Worm (Caenorhabditis elegans) whole organism, early embryonic: Measurements from ENCODE around the gene K11H12.7.

Source experiments
- B0310.2 ChIP-seq: sonication (generic microtip); optimal IDR thresholded peaks from 2 replicates; lab custom pipeline; 2016; ENCODE audit warnings: mild to moderate bottlenecking, missing genetic modification characterization, missing compliant biosample characterization
- F13C5.2 ChIP-seq: sonication (generic microtip); optimal IDR thresholded peaks from 2 replicates; lab custom pipeline; 2017; ENCODE audit warnings: mild to moderate bottlenecking, missing genetic modification characterization, inconsistent platforms, missing compliant biosample characterization
- aly-1 ChIP-seq: sonication (generic microtip); optimal IDR thresholded peaks from 2 replicates; lab custom pipeline; 2016; ENCODE audit warnings: missing genetic modification characterization, missing compliant biosample characterization
- ama-1 ChIP-seq: fragments of 150-350 bp; optimal IDR thresholded peaks from 2 replicates; lab custom pipeline; 2014
- ceh-13 ChIP-seq: fragments of 200-800 bp; sonication (Bioruptor generic); optimal IDR thresholded peaks from 2 replicates; lab custom pipeline; 2018; ENCODE audit warnings: mild to moderate bottlenecking, missing genetic modification characterization, missing compliant biosample characterization
- ceh-36 ChIP-seq: sonication (generic microtip); optimal IDR thresholded peaks from 2 replicates; lab custom pipeline; 2016; ENCODE audit warnings: missing genetic modification characterization, inconsistent platforms, missing compliant biosample characterization
- ets-7 ChIP-seq: sonication (generic microtip); optimal IDR thresholded peaks from 2 replicates; lab custom pipeline; 2016; ENCODE audit warnings: missing genotype, missing genetic modification characterization, missing compliant biosample characterization
- flt-1 ChIP-seq: fragments of 200-800 bp; sonication (Bioruptor generic); IDR thresholded peaks from 2 replicates; pipeline ENCODE4 v1.3.6; 2022; ENCODE audit warnings: missing genetic modification characterization, missing compliant biosample characterization
- hmbx-1 ChIP-seq: sonication (generic microtip); optimal IDR thresholded peaks from 2 replicates; lab custom pipeline; 2016; ENCODE audit warnings: mild to moderate bottlenecking, missing genetic modification characterization, missing compliant biosample characterization
- hmg-4 ChIP-seq: fragments of 200-800 bp; sonication (Bioruptor generic); optimal IDR thresholded peaks from 2 replicates; lab custom pipeline; 2018; ENCODE audit warnings: mild to moderate bottlenecking, missing genetic modification characterization, missing compliant biosample characterization
- hnd-1 ChIP-seq: sonication (generic microtip); optimal IDR thresholded peaks from 2 replicates; lab custom pipeline; 2016; ENCODE audit warnings: missing genetic modification characterization, missing compliant biosample characterization
- pes-1 ChIP-seq: fragments of 200-800 bp; sonication (Bioruptor generic); IDR thresholded peaks from 2 replicates; pipeline ENCODE4 v1.3.6; 2022; ENCODE audit warnings: missing genetic modification reagents, missing genetic modification characterization, missing compliant biosample characterization
- scrt-1 ChIP-seq: fragments of 200-800 bp; sonication (Bioruptor generic); IDR thresholded peaks from 2 replicates; pipeline ENCODE4 v1.3.6; 2022; ENCODE audit warnings: missing genetic modification characterization, missing compliant biosample characterization
- sea-1 ChIP-seq: fragments of 200-800 bp; sonication (Bioruptor generic); conservative IDR thresholded peaks from 2 replicates; pipeline ENCODE4 v1.3.6; 2022; ENCODE audit warnings: missing genetic modification characterization, missing compliant biosample characterization
- tbx-11 ChIP-seq: fragments of 200-800 bp; sonication (Bioruptor generic); IDR thresholded peaks from 2 replicates; pipeline ENCODE4 v1.3.6; 2022; ENCODE audit warnings: missing genetic modification characterization, missing compliant biosample characterization
- tbx-37 ChIP-seq: fragments of 200-800 bp; sonication (Bioruptor generic); conservative IDR thresholded peaks from 2 replicates; pipeline ENCODE4 v1.3.6; 2022; ENCODE audit warnings: missing genetic modification reagents, missing genetic modification characterization, missing compliant biosample characterization
- tra-4 ChIP-seq: sonication (generic microtip); optimal IDR thresholded peaks from 2 replicates; lab custom pipeline; 2017; ENCODE audit warnings: missing genetic modification characterization, missing compliant biosample characterization

K11H12.7 gene

DNA sequence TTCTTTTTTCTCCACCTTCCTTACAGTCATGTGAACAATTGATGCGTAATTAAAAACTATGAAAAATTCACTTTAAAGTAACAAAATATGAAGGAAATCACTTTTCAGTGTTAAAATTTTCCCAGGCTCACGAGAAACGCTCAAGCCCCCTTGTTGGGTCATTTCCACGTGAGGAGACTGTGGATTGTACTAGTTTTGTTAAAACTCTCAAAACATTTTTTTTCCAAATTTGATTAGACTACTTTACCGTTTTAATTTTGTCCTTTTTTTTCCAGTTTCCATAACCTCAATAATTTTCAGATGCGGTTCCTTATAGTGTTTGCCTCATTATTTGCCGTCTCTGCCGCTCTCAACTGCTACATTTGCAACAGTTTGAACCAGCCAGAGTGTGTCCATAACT is at the start of gene K11H12.7:
Gene K11H12.7, plus strand, starts transcription at position 301 of the 400 bp plus-strand sequence.
- TF ChIP-seq ceh-36 (no peak), ama-1 (lab: Kevin White, UChicago) (no peak), pes-1 (GFP tag; lab: Robert Waterston, UW) (no peak), hmbx-1 (tag; lab: Kevin White, UChicago) (no peak), ets-7 (tag; lab: Kevin White, UChicago) (no peak), hnd-1 (no peak), aly-1 (tag; lab: Kevin White, UChicago) (no peak), tra-4 (no peak), flt-1 (GFP tag; lab: Robert Waterston, UW) (no peak), tbx-37 (no peak), sea-1 (no peak), ceh-13 (GFP tag; lab: Kevin White, UChicago) (no peak), B0310.2 (tag; lab: Kevin White, UChicago) (no peak), tbx-11 (GFP tag; lab: Robert Waterston, UW) (no peak), scrt-1 (no peak), F13C5.2 (tag; lab: Kevin White, UChicago) (no peak), hmg-4 (GFP tag; lab: Kevin White, UChicago) (no peak)

DNA sequence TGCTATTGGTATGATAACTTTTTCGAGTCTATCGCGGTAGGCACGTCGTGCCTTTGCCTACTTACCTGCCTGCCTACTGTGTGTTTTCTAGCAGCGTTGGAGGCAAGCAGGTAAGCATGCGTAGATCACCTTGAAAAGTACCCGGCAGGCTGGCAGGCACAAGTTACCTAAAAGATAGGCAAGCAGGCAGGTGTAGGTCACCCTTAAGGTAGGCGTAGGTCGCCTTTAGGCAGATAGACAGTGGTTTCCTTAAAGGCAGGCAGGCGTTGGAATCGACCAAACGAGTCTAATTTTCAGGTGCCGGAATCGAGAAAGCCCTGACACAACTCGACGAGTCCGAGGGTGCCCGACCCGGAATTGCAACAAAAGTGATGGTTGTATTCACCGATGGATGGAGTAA is 45.6 kb upstream of the K11H12.7 start:
- TF ChIP-seq F13C5.2 (tag; lab: Kevin White, UChicago) = no peak
- no peak for TF ChIP-seq aly-1 (tag; lab: Kevin White, UChicago)
- no peak for TF ChIP-seq ceh-36
- no peak for TF ChIP-seq hmbx-1 (tag; lab: Kevin White, UChicago)
- TF ChIP-seq ets-7 (tag; lab: Kevin White, UChicago) = no peak
- TF ChIP-seq scrt-1 = no peak
- no peak for TF ChIP-seq tbx-11 (GFP tag; lab: Robert Waterston, UW)
- no peak for TF ChIP-seq hmg-4 (GFP tag; lab: Kevin White, UChicago)
- TF ChIP-seq flt-1 (GFP tag; lab: Robert Waterston, UW) = no peak
- no peak for TF ChIP-seq ama-1 (lab: Kevin White, UChicago)
- TF ChIP-seq tbx-37 = no peak
- no peak for TF ChIP-seq hnd-1
- no peak for TF ChIP-seq ceh-13 (GFP tag; lab: Kevin White, UChicago)

DNA sequence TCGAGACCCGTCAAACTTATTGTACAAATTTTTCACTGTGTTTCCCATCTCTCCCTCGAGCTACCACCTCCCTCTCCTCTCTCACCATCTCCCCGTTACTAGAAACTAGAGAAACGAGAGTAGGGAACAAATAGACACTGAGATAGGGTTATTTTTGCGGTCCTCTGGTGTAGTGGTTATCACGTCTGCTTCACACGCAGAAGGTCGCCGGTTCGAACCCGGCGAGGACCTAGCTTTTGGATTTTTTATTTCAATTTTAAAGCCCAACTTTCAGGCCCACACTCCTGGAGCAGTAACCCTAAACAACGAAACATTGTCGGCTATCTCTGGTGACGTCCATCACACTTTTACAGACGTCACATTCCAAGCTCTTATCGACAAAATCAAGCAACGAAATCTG is 45.0 kb upstream of the K11H12.7 start:
- no peak for TF ChIP-seq ama-1 (lab: Kevin White, UChicago)
- peak; percentile 29 for TF ChIP-seq hmbx-1 (tag; lab: Kevin White, UChicago)
- TF ChIP-seq pes-1 (GFP tag; lab: Robert Waterston, UW) = peak; percentile 89
- TF ChIP-seq ceh-13 (GFP tag; lab: Kevin White, UChicago) = peak; percentile 63
- TF ChIP-seq tbx-11 (GFP tag; lab: Robert Waterston, UW) = peak; percentile 83
- peak; percentile 47 for TF ChIP-seq ets-7 (tag; lab: Kevin White, UChicago)
- TF ChIP-seq sea-1 = peak; percentile 86
- peak; percentile 85 for TF ChIP-seq scrt-1
- TF ChIP-seq ceh-36 = peak; percentile 46
- TF ChIP-seq aly-1 (tag; lab: Kevin White, UChicago) = peak; percentile 76
- peak; percentile 61 for TF ChIP-seq hmg-4 (GFP tag; lab: Kevin White, UChicago)
- TF ChIP-seq flt-1 (GFP tag; lab: Robert Waterston, UW) = peak; percentile 86
- peak; percentile 61 for TF ChIP-seq tra-4
- peak; percentile 81 for TF ChIP-seq F13C5.2 (tag; lab: Kevin White, UChicago)
- peak; percentile 67 for TF ChIP-seq tbx-37
- peak; percentile 27 for TF ChIP-seq B0310.2 (tag; lab: Kevin White, UChicago)
- TF ChIP-seq hnd-1 = peak; percentile 62

DNA sequence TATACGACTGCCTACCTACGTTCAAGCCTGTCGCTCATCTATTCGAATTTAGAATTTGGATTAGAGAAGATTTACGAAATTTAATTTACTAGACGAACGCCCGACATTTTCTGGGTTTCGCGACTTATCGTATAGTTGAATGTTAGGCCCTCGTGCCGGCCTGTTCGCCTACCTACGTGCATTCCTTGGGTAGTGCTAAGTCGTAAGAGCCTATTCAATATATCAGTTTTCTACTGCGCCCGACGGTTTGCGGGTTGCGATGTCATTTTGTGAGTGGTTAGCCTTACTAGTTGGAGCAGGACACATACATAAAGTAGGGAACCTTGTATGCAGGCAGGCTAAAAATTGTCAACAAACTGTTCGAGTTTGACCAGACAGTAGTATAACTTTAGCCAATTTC is 42.3 kb upstream of the K11H12.7 start:
- no peak for TF ChIP-seq tbx-11 (GFP tag; lab: Robert Waterston, UW)
- no peak for TF ChIP-seq hmbx-1 (tag; lab: Kevin White, UChicago)
- no peak for TF ChIP-seq flt-1 (GFP tag; lab: Robert Waterston, UW)
- TF ChIP-seq tbx-37 = no peak
- no peak for TF ChIP-seq tra-4
- TF ChIP-seq ama-1 (lab: Kevin White, UChicago) = no peak
- no peak for TF ChIP-seq hmg-4 (GFP tag; lab: Kevin White, UChicago)
- no peak for TF ChIP-seq ceh-36
- TF ChIP-seq ceh-13 (GFP tag; lab: Kevin White, UChicago) = no peak
- TF ChIP-seq aly-1 (tag; lab: Kevin White, UChicago) = no peak
- TF ChIP-seq pes-1 (GFP tag; lab: Robert Waterston, UW) = no peak

DNA sequence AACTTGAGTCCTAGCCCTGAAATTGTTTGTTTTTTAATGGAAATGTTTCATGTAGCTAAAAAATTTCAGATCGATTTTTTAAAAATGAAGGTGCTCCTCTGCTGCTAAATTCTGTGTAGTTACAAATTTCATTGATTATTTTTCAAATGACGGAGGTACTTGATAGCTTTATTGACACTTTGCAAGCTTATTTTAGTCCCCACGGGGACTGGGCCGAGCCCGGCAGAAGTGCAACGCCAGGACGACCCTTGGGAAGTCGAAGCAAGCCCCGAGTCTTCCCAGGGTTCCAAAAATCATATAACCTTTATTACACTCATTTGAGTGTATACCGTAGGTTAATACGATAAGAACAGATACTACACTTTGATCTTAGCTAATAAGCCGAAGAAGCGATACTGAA is 41.4 kb upstream of the K11H12.7 start:
- TF ChIP-seq sea-1 = no peak

DNA sequence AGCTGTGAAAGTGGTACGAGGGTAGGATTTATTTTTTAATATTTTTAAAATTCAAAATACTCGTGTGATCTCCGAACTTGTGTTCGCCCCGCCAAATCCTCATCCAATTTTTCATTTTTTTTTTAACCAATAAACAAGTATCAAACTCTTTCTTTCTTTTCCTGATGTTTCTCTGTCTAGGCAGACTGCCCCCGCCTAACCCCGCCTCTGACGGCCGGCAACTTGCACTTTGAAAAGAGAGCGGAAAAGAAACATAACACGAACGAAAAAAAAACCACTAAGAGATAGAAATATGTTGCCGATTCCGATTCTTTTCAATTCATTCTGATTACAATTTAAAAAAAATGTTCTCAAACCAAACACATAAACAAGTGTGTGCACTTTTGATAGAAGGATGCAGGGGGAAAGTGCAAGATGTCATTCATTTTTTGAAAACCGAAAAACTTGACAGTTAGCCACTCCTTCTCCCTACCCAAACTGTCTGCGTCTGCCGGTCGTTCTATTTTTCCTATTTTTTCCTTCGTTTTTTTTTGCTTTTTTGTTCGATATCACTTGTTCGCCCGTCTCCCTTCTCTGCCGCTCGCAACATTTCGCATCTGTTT is 39.3 kb upstream of the K11H12.7 start:
- TF ChIP-seq B0310.2 (tag; lab: Kevin White, UChicago) (no peak), hnd-1 (no peak), ceh-13 (GFP tag; lab: Kevin White, UChicago) (no peak), F13C5.2 (tag; lab: Kevin White, UChicago) (no peak), aly-1 (tag; lab: Kevin White, UChicago) (no peak), sea-1 (no peak), hmg-4 (GFP tag; lab: Kevin White, UChicago) (no peak), hmbx-1 (tag; lab: Kevin White, UChicago) (no peak), flt-1 (GFP tag; lab: Robert Waterston, UW) (no peak), tbx-37 (no peak), tbx-11 (GFP tag; lab: Robert Waterston, UW) (no peak), ceh-36 (no peak), scrt-1 (no peak), ets-7 (tag; lab: Kevin White, UChicago) (no peak), pes-1 (GFP tag; lab: Robert Waterston, UW) (no peak), ama-1 (lab: Kevin White, UChicago) (no peak)

DNA sequence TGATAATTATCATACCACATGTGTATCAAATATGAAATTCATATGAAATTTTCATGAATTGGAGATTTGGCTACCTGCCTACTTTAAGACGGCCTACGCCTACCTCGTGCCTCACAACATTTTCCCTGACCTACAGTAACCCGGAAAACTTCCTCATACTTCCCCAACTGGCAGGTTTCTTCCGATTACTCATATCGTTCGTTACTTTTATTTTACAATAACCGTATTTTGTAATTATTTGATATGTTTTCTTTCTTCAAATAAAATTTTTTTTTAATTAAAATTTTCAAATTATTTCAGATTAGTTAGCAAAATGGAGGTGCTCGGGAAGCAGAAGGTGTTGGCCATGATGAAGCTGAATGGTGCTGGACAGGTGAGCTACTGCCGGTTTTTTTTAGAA is 38.1 kb upstream of the K11H12.7 start, which contains the start of gene nhr-76:
Gene nhr-76, plus strand, starts transcription at position 301 of the 400 bp plus-strand sequence.
- TF ChIP-seq hnd-1 = no peak
- no peak for TF ChIP-seq hmg-4 (GFP tag; lab: Kevin White, UChicago)
- no peak for TF ChIP-seq tbx-11 (GFP tag; lab: Robert Waterston, UW)
- TF ChIP-seq B0310.2 (tag; lab: Kevin White, UChicago) = no peak
- no peak for TF ChIP-seq ceh-13 (GFP tag; lab: Kevin White, UChicago)
- no peak for TF ChIP-seq sea-1
